Worm (Caenorhabditis elegans) whole organism, L4/young adult: Measurements from ENCODE around the gene C46E10.1.

Experiments
- W03F9.2 ChIP-seq: fragments of 150-350 bp; optimal IDR thresholded peaks from 2 replicates; lab custom pipeline; 2014; ENCODE audit warnings: missing biosample characterization, missing genetic modification characterization
- dao-5 ChIP-seq: sonication (generic microtip); optimal IDR thresholded peaks from 2 replicates; lab custom pipeline; 2016; ENCODE audit warnings: missing genotype, missing genetic modification characterization, moderate library complexity, missing compliant biosample characterization
- him-1 ChIP-seq: sonication (generic microtip); optimal IDR thresholded peaks from 2 replicates; lab custom pipeline; 2016; ENCODE audit warnings: missing genotype, missing genetic modification reagents, missing genetic modification characterization, missing compliant biosample characterization

ce11 chrII:3739647-3740046 lies 15.6 kb downstream of the C46E10.1 start, which contains the start of gene F12E12.2:
- TF ChIP-seq him-1 (tag; lab: Kevin White, UChicago) (no peak), W03F9.2 (tag; lab: Kevin White, UChicago) (no peak), dao-5 (tag; lab: Kevin White, UChicago) (no peak)
